Fruit fly (Drosophila melanogaster) whole organism, embryonic: ENCODE measurements around the gene Mfe2.

ENCODE experiments used
- Aef1 ChIP-seq: fragments of 200-800 bp; sonication (Bioruptor generic); IDR thresholded peaks from 3 replicates; pipeline ENCODE4 v1.3.6; 2022; ENCODE audit warnings: missing biosample characterization, missing genetic modification characterization
- BtbVII ChIP-seq: fragments of 200-800 bp; sonication (Bioruptor generic); optimal IDR thresholded peaks from 3 replicates; lab custom pipeline; 2017; ENCODE audit warnings: missing biosample characterization, mild to moderate bottlenecking, missing genetic modification characterization
- CG10209 ChIP-seq: fragments of 200-800 bp; sonication (Bioruptor generic); optimal IDR thresholded peaks from 3 replicates; lab custom pipeline; 2017; ENCODE audit warnings: missing biosample characterization, mild to moderate bottlenecking, missing genetic modification characterization, missing genetic modification reagents
- CG10462 ChIP-seq: fragments of 200-800 bp; sonication (Bioruptor generic); optimal IDR thresholded peaks from 2 replicates; lab custom pipeline; 2016; ENCODE audit warnings: missing biosample characterization, missing genetic modification characterization
- CG10565 ChIP-seq: fragments of 200-800 bp; sonication (Bioruptor generic); optimal IDR thresholded peaks from 3 replicates; lab custom pipeline; 2016; ENCODE audit warnings: missing biosample characterization, mild to moderate bottlenecking, missing genetic modification characterization
- CG10654 ChIP-seq: fragments of 200-800 bp; sonication (Bioruptor generic); optimal IDR thresholded peaks from 2 replicates; lab custom pipeline; 2016; ENCODE audit warnings: missing biosample characterization, missing genetic modification characterization
- CG11398 ChIP-seq: fragments of 200-800 bp; sonication (Bioruptor generic); optimal IDR thresholded peaks from 2 replicates; lab custom pipeline; 2016; ENCODE audit warnings: missing biosample characterization, missing genetic modification characterization
- CG16813 ChIP-seq: fragments of 200-800 bp; sonication (Bioruptor generic); IDR thresholded peaks from 3 replicates; pipeline ENCODE4 v1.3.6; 2022; ENCODE audit warnings: missing biosample characterization, missing genetic modification characterization; ENCODE audit not compliant: partially characterized antibody
- CG17359 ChIP-seq: fragments of 200-800 bp; sonication (Bioruptor generic); optimal IDR thresholded peaks from 3 replicates; lab custom pipeline; 2018; ENCODE audit warnings: missing biosample characterization, mild to moderate bottlenecking, missing genetic modification characterization, moderate library complexity
- CG18619 ChIP-seq: fragments of 200-800 bp; sonication (Bioruptor generic); optimal IDR thresholded peaks from 3 replicates; lab custom pipeline; 2017; ENCODE audit warnings: missing biosample characterization, mild to moderate bottlenecking, missing genetic modification characterization
- CG3065 ChIP-seq: fragments of 200-800 bp; sonication (Bioruptor generic); optimal IDR thresholded peaks from 2 replicates; lab custom pipeline; 2016; ENCODE audit warnings: missing biosample characterization, missing genetic modification characterization
- CG3995 ChIP-seq: fragments of 200-800 bp; sonication (Bioruptor generic); optimal IDR thresholded peaks from 3 replicates; lab custom pipeline; 2016; ENCODE audit warnings: missing biosample characterization, missing genetic modification characterization
- CG4282 ChIP-seq: fragments of 200-800 bp; sonication (Bioruptor generic); optimal IDR thresholded peaks from 2 replicates; lab custom pipeline; 2016; ENCODE audit warnings: missing biosample characterization, missing genetic modification characterization
- CG4707 ChIP-seq: fragments of 200-800 bp; sonication (Bioruptor generic); optimal IDR thresholded peaks from 2 replicates; lab custom pipeline; 2018; ENCODE audit warnings: missing biosample characterization, mild to moderate bottlenecking, missing genetic modification characterization, moderate library complexity
- CG4730 ChIP-seq: fragments of 200-800 bp; sonication (Bioruptor generic); IDR thresholded peaks from 2 replicates; pipeline ENCODE4 v1.3.6; 2022; ENCODE audit warnings: missing biosample characterization, missing genetic modification characterization
- CG7987 ChIP-seq: fragments of 200-800 bp; sonication (Bioruptor generic); optimal IDR thresholded peaks from 2 replicates; lab custom pipeline; 2018; ENCODE audit warnings: missing biosample characterization, mild to moderate bottlenecking, missing genetic modification characterization, moderate library complexity
- Chrac-16 ChIP-seq: fragments of 200-800 bp; sonication (Bioruptor generic); optimal IDR thresholded peaks from 3 replicates; lab custom pipeline; 2016; ENCODE audit warnings: missing biosample characterization, missing genetic modification characterization
- CkIIα-i1 ChIP-seq: fragments of 200-800 bp; sonication (Bioruptor generic); IDR thresholded peaks from 2 replicates; pipeline ENCODE4 v1.3.6; 2022; ENCODE audit warnings: missing biosample characterization, missing genetic modification characterization
- Dek ChIP-seq: fragments of 200-800 bp; sonication (Bioruptor generic); optimal IDR thresholded peaks from 3 replicates; lab custom pipeline; 2019; ENCODE audit warnings: missing biosample characterization, mild to moderate bottlenecking, missing genetic modification characterization, moderate library complexity
- Eip74EF ChIP-seq, 2 experiments: fragments of 200-800 bp in 1 of 2; fragments of >200 bp in 1 of 2; sonication (Bioruptor generic) in 1 of 2; optimal IDR thresholded peaks; 2 replicates each; lab custom pipeline; 2017 to 2019; ENCODE audit warnings: missing biosample characterization in 2 of 2, missing genetic modification characterization in 2 of 2, mild to moderate bottlenecking in 1 of 2, moderate library complexity in 1 of 2
- Fer1 ChIP-seq: fragments of 200-800 bp; sonication (Bioruptor generic); optimal IDR thresholded peaks from 2 replicates; lab custom pipeline; 2017; ENCODE audit warnings: missing biosample characterization, mild to moderate bottlenecking, missing genetic modification characterization
- Fer3 ChIP-seq: fragments of 200-800 bp; sonication (Bioruptor generic); optimal IDR thresholded peaks from 2 replicates; lab custom pipeline; 2018; ENCODE audit warnings: missing biosample characterization, mild to moderate bottlenecking, missing genetic modification characterization, moderate library complexity
- Hsf ChIP-seq: fragments of 200-800 bp; sonication (Bioruptor generic); optimal IDR thresholded peaks from 3 replicates; lab custom pipeline; 2016; ENCODE audit warnings: missing biosample characterization, missing genetic modification characterization
- Lpt ChIP-seq: fragments of >200 bp; optimal IDR thresholded peaks from 2 replicates; lab custom pipeline; 2018; ENCODE audit warnings: missing biosample characterization, missing genetic modification characterization
- MBD-R2 ChIP-seq: fragments of 200-800 bp; sonication (Bioruptor generic); IDR thresholded peaks from 2 replicates; pipeline ENCODE4 v1.3.6; 2022; ENCODE audit warnings: missing biosample characterization, missing genetic modification characterization
- Myb ChIP-seq: fragments of 200-800 bp; sonication (Bioruptor generic); optimal IDR thresholded peaks from 2 replicates; lab custom pipeline; 2016; ENCODE audit warnings: missing biosample characterization, missing genetic modification characterization
- NfI ChIP-seq: fragments of 200-800 bp; sonication (Bioruptor generic); optimal IDR thresholded peaks from 3 replicates; lab custom pipeline; 2018; ENCODE audit warnings: missing biosample characterization, mild to moderate bottlenecking, missing genetic modification characterization, moderate library complexity
- Ptx1 ChIP-seq: fragments of 200-800 bp; sonication (Bioruptor generic); IDR thresholded peaks from 2 replicates; pipeline ENCODE4 v1.3.6; 2022; ENCODE audit warnings: missing biosample characterization, missing genetic modification characterization
- Trl ChIP-seq, 3 experiments: fragments of >200 bp in 2 of 3; fragments of 200-800 bp in 1 of 3; sonication (Bioruptor generic) in 1 of 3; optimal IDR thresholded peaks; 2 replicates in 1 of 3; 3 replicates in 2 of 3; lab custom pipeline; 2016 to 2017; ENCODE audit warnings: missing biosample characterization in 1 of 3, missing genetic modification characterization in 1 of 3
- aop ChIP-seq: fragments of 200-800 bp; sonication (Bioruptor generic); IDR thresholded peaks from 2 replicates; pipeline ENCODE4 v1.3.6; 2022; ENCODE audit warnings: missing biosample characterization, missing genetic modification characterization
- crc ChIP-seq: fragments of 200-800 bp; sonication (Bioruptor generic); optimal IDR thresholded peaks from 2 replicates; lab custom pipeline; 2016; ENCODE audit warnings: missing biosample characterization, missing genetic modification characterization
- croc ChIP-seq: fragments of 200-800 bp; sonication (Bioruptor generic); conservative IDR thresholded peaks from 3 replicates; pipeline ENCODE4 v1.3.6; 2022; ENCODE audit warnings: missing biosample characterization, missing genetic modification characterization
- dm ChIP-seq: fragments of 200-800 bp; sonication (Bioruptor generic); optimal IDR thresholded peaks from 3 replicates; lab custom pipeline; 2016; ENCODE audit warnings: missing biosample characterization, missing genetic modification characterization
- en ChIP-seq: fragments of 200-800 bp; sonication (Bioruptor generic); optimal IDR thresholded peaks from 2 replicates; lab custom pipeline; 2016; ENCODE audit warnings: missing biosample characterization, missing genetic modification characterization
- fd3F ChIP-seq: fragments of 200-800 bp; sonication (Bioruptor generic); optimal IDR thresholded peaks from 2 replicates; lab custom pipeline; 2018; ENCODE audit warnings: missing biosample characterization, mild to moderate bottlenecking, missing genetic modification characterization, moderate library complexity
- gfzf ChIP-seq: fragments of 200-800 bp; sonication (Bioruptor generic); optimal IDR thresholded peaks from 2 replicates; lab custom pipeline; 2016; ENCODE audit warnings: missing biosample characterization, mild to moderate bottlenecking, missing genetic modification characterization, moderate library complexity
- ind ChIP-seq: fragments of 200-800 bp; sonication (Bioruptor generic); optimal IDR thresholded peaks from 3 replicates; lab custom pipeline; 2016; ENCODE audit warnings: missing biosample characterization, missing genetic modification characterization
- knrl ChIP-seq: fragments of 200-800 bp; sonication (Bioruptor generic); IDR thresholded peaks from 3 replicates; pipeline ENCODE4 v1.3.6; 2022; ENCODE audit warnings: missing biosample characterization, missing genetic modification characterization; ENCODE audit not compliant: partially characterized antibody
- mam ChIP-seq: fragments of 200-800 bp; sonication (Bioruptor generic); optimal IDR thresholded peaks from 3 replicates; lab custom pipeline; 2016; ENCODE audit warnings: missing biosample characterization, missing genetic modification characterization
- nerfin-1 ChIP-seq: fragments of 200-800 bp; sonication (Bioruptor generic); optimal IDR thresholded peaks from 3 replicates; lab custom pipeline; 2019; ENCODE audit warnings: missing biosample characterization, mild to moderate bottlenecking, missing genetic modification characterization, moderate library complexity
- onecut ChIP-seq: fragments of 200-800 bp; sonication (Bioruptor generic); IDR thresholded peaks from 2 replicates; pipeline ENCODE4 v1.3.6; 2022; ENCODE audit warnings: missing biosample characterization, missing genetic modification characterization
- org-1 ChIP-seq: fragments of 200-800 bp; sonication (Bioruptor generic); optimal IDR thresholded peaks from 2 replicates; lab custom pipeline; 2017; ENCODE audit warnings: missing biosample characterization, missing genetic modification characterization
- otp ChIP-seq: fragments of 200-800 bp; sonication (Bioruptor generic); IDR thresholded peaks from 3 replicates; pipeline ENCODE4, ENCODE4 v1.3.6; 2022; ENCODE audit warnings: missing biosample characterization, missing genetic modification characterization
- p53 ChIP-seq: fragments of 200-800 bp; sonication (Bioruptor generic); optimal IDR thresholded peaks from 2 replicates; lab custom pipeline; 2016; ENCODE audit warnings: missing biosample characterization, missing genetic modification characterization
- pfk ChIP-seq: fragments of 200-800 bp; sonication (Bioruptor generic); optimal IDR thresholded peaks from 2 replicates; lab custom pipeline; 2018; ENCODE audit warnings: missing biosample characterization, mild to moderate bottlenecking, missing genetic modification characterization, moderate library complexity
- pita ChIP-seq: fragments of 200-800 bp; sonication (Bioruptor generic); optimal IDR thresholded peaks from 2 replicates; lab custom pipeline; 2017; ENCODE audit warnings: missing biosample characterization, mild to moderate bottlenecking, missing genetic modification characterization
- sd ChIP-seq: fragments of 200-800 bp; sonication (Bioruptor generic); optimal IDR thresholded peaks from 3 replicates; lab custom pipeline; 2018; ENCODE audit warnings: missing biosample characterization, mild to moderate bottlenecking, missing genetic modification characterization, moderate library complexity
- slp2 ChIP-seq: fragments of 200-800 bp; sonication (Bioruptor generic); optimal IDR thresholded peaks from 2 replicates; lab custom pipeline; 2016; ENCODE audit warnings: missing biosample characterization, missing genetic modification characterization
- trem ChIP-seq: fragments of 200-800 bp; optimal IDR thresholded peaks from 3 replicates; lab custom pipeline; 2019; ENCODE audit warnings: missing biosample characterization, mild to moderate bottlenecking, missing genetic modification characterization, moderate library complexity
- unpg ChIP-seq: fragments of 200-800 bp; sonication (Bioruptor generic); optimal IDR thresholded peaks from 3 replicates; lab custom pipeline; 2018; ENCODE audit warnings: missing biosample characterization, mild to moderate bottlenecking, missing genetic modification characterization, moderate library complexity

Mfe2 gene

DNA sequence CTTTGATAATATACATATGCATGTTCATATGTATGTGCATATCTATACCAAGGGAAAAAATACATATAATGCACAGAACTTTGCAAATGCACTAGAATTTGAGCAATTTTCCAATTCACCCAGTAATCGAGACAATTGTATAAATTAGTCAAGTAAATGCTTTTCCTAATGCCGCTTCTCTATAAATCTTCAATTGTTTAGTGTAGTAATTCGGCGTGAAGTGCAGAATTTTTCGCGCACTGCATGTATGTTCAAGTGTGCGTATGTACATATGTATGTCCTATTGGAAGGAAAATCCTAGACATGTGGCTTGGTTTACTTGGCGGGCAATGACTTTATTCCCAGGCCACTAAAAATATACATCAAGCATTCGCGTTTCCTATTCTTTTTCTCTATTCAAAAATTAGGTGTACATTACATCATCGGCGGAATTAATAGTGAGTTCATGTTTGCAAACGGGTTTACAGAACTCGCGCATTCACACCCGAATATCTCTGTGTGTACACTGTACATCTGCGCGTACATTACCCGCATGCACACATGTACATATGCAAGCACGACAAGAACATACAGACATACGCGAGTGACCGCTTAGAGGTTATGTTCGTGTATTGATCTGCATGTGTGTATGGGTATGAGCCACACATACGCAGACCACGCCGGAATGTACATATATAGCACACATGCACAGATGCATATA is 48.3 kb downstream of the Mfe2 start (continued):
- no peak for TF ChIP-seq slp2 (GFP tag; lab: Kevin White, UChicago)
- TF ChIP-seq CG11398 = no peak
- TF ChIP-seq Lpt (GFP tag; lab: Kevin White, UChicago) = no peak
- TF ChIP-seq CG3995 = no peak
- no peak for TF ChIP-seq CkIIα-i1
- TF ChIP-seq onecut (GFP tag; lab: Robert Waterston, UW) = peak; percentile 78
- no peak for TF ChIP-seq Aef1 (GFP tag; lab: Robert Waterston, UW)
- TF ChIP-seq org-1 (GFP tag; lab: Kevin White, UChicago) = no peak
- TF ChIP-seq ind = no peak
- no peak for TF ChIP-seq Hsf
- TF ChIP-seq NfI (GFP tag; lab: Kevin White, UChicago) = no peak
- TF ChIP-seq CG17359 = no peak
- no peak for TF ChIP-seq Ptx1 (GFP tag; lab: Robert Waterston, UW)
- TF ChIP-seq Myb (GFP tag; lab: Kevin White, UChicago) = no peak
- TF ChIP-seq CG18619 (GFP tag; lab: Kevin White, UChicago) = no peak
- no peak for TF ChIP-seq Chrac-16 (GFP tag; lab: Kevin White, UChicago)
- TF ChIP-seq en (GFP tag; lab: Kevin White, UChicago) = no peak
- TF ChIP-seq CG10654 (GFP tag; lab: Kevin White, UChicago) = no peak
- peak; percentile 35 for TF ChIP-seq CG7987
- no peak for TF ChIP-seq CG4707 (GFP tag; lab: Kevin White, UChicago)
- no peak for TF ChIP-seq p53 (GFP tag; lab: Kevin White, UChicago)
- no peak for TF ChIP-seq Trl (optimal IDR thresholded peaks at IDR 0.05; lab: Kevin White, UChicago)
- no peak for TF ChIP-seq Trl (GFP tag; optimal IDR thresholded peaks at IDR 0.05; lab: Kevin White, UChicago)
- TF ChIP-seq Dek (tag; lab: Kevin White, UChicago) = no peak
- TF ChIP-seq gfzf (GFP tag; lab: Kevin White, UChicago) = no peak
- no peak for TF ChIP-seq otp
- no peak for TF ChIP-seq CG3065 (GFP tag; lab: Kevin White, UChicago)
- TF ChIP-seq Eip74EF (GFP tag; optimal IDR thresholded peaks at IDR 0.05; lab: Kevin White, UChicago) = peak in 1 of 2 experiments; percentile 11
- TF ChIP-seq CG4730 (GFP tag; lab: Robert Waterston, UW) = no peak
- peak; percentile 74 for TF ChIP-seq pfk (GFP tag; lab: Kevin White, UChicago)
- TF ChIP-seq croc = no peak
- TF ChIP-seq CG10462 (GFP tag; lab: Kevin White, UChicago) = no peak
- TF ChIP-seq fd3F (GFP tag; lab: Kevin White, UChicago) = no peak
- no peak for TF ChIP-seq crc (GFP tag; lab: Kevin White, UChicago)
- TF ChIP-seq pita (GFP tag; lab: Kevin White, UChicago) = no peak
- no peak for TF ChIP-seq CG16813
- TF ChIP-seq trem = no peak
- no peak for TF ChIP-seq Fer1 (GFP tag; lab: Kevin White, UChicago)
- TF ChIP-seq knrl (GFP tag; lab: Robert Waterston, UW) = peak; percentile 29; the same call in 1 of the 3 replicates
- TF ChIP-seq dm (GFP tag; lab: Kevin White, UChicago) = peak; percentile 71
- TF ChIP-seq Fer3 (tag; lab: Kevin White, UChicago) = no peak
- no peak for TF ChIP-seq mam (GFP tag; lab: Kevin White, UChicago)
- no peak for TF ChIP-seq CG4282 (GFP tag; lab: Kevin White, UChicago)
- TF ChIP-seq MBD-R2 (GFP tag; lab: Robert Waterston, UW) = peak; percentile 16; the same call in 1 of the 2 replicates
- peak; percentile 96 for TF ChIP-seq sd (tag; lab: Kevin White, UChicago)
- TF ChIP-seq BtbVII (GFP tag; lab: Kevin White, UChicago) = no peak
- TF ChIP-seq CG10209 (GFP tag; lab: Kevin White, UChicago) = no peak
- TF ChIP-seq aop (GFP tag; lab: Robert Waterston, UW) = no peak
- TF ChIP-seq CG10565 = no peak
- peak; percentile 99 for TF ChIP-seq nerfin-1 (tag; lab: Kevin White, UChicago)
- TF ChIP-seq unpg (GFP tag; lab: Kevin White, UChicago) = no peak
